Fruit fly (Drosophila melanogaster) S2 (cell line): Measurements from ENCODE around the gene Ubr3.

Source experiments
- CG8478 ChIP-seq: fragments of >200 bp; optimal IDR thresholded peaks from 2 replicates; lab custom pipeline; 2018
- CTCF ChIP-seq, 2 experiments: fragments of >200 bp; optimal IDR thresholded peaks; 2 replicates each; lab custom pipeline; 2018

- no peak for TF ChIP-seq CG8478 (lab: Kevin White, UChicago)
- no peak for TF ChIP-seq CTCF (optimal IDR thresholded peaks at IDR 0.05; lab: Kevin White, UChicago)
These were observed 35.0 kb upstream of the Ubr3 start for dm6 chrX:7900659-7901058.
